Fruit fly (Drosophila melanogaster) whole organism, embryonic: ENCODE data around the gene Paics.

Experiments
- Awh ChIP-seq: fragments of 200-800 bp; sonication (Bioruptor generic); IDR thresholded peaks from 2 replicates; pipeline ENCODE4, ENCODE4 v1.3.6; 2022; ENCODE audit warnings: missing biosample characterization, missing genetic modification characterization
- CG10267 ChIP-seq: fragments of 200-800 bp; sonication (Bioruptor generic); optimal IDR thresholded peaks from 2 replicates; lab custom pipeline; 2018; ENCODE audit warnings: missing biosample characterization, mild to moderate bottlenecking, missing genetic modification characterization, moderate library complexity
- CG10959 ChIP-seq: fragments of 200-800 bp; sonication (Bioruptor generic); IDR thresholded peaks from 2 replicates; pipeline ENCODE4 v1.3.6; 2022; ENCODE audit warnings: missing biosample characterization, missing genetic modification characterization
- CG10979 ChIP-seq: fragments of 200-800 bp; sonication (Bioruptor generic); optimal IDR thresholded peaks from 2 replicates; lab custom pipeline; 2018; ENCODE audit warnings: missing biosample characterization, mild to moderate bottlenecking, missing genetic modification characterization, moderate library complexity
- CG11247 ChIP-seq: fragments of 200-800 bp; sonication (Bioruptor generic); IDR thresholded peaks from 2 replicates; pipeline ENCODE4 v1.3.6; 2022; ENCODE audit warnings: missing biosample characterization, missing genetic modification characterization
- CG11456 ChIP-seq: fragments of 200-800 bp; sonication (Bioruptor generic); IDR thresholded peaks from 3 replicates; pipeline ENCODE4 v1.3.6; 2022; ENCODE audit warnings: missing biosample characterization, missing genetic modification characterization
- CG12071 ChIP-seq: fragments of 200-800 bp; sonication (Bioruptor generic); optimal IDR thresholded peaks from 3 replicates; lab custom pipeline; 2018; ENCODE audit warnings: missing biosample characterization, mild to moderate bottlenecking, missing genetic modification characterization
- CG12391 ChIP-seq: fragments of 200-800 bp; sonication (Bioruptor generic); optimal IDR thresholded peaks from 3 replicates; lab custom pipeline; 2018; ENCODE audit warnings: missing biosample characterization, mild to moderate bottlenecking, missing genetic modification characterization, moderate library complexity
- CG12659 ChIP-seq: fragments of 200-800 bp; sonication (Bioruptor generic); optimal IDR thresholded peaks from 3 replicates; lab custom pipeline; 2017; ENCODE audit warnings: mild to moderate bottlenecking, missing biosample characterization, missing genetic modification reagents, missing genetic modification characterization
- CG12744 ChIP-seq: fragments of 200-800 bp; sonication (Bioruptor generic); optimal IDR thresholded peaks from 2 replicates; lab custom pipeline; 2016; ENCODE audit warnings: missing biosample characterization, missing genetic modification characterization
- CG12769 ChIP-seq: fragments of 200-800 bp; sonication (Bioruptor generic); optimal IDR thresholded peaks from 2 replicates; lab custom pipeline; 2019; ENCODE audit warnings: missing biosample characterization, mild to moderate bottlenecking, missing genetic modification characterization, moderate library complexity
- CG13894 ChIP-seq: fragments of 200-800 bp; sonication (Bioruptor generic); optimal IDR thresholded peaks from 3 replicates; lab custom pipeline; 2018; ENCODE audit warnings: missing biosample characterization, mild to moderate bottlenecking, missing genetic modification characterization, moderate library complexity
- CG14441 ChIP-seq: fragments of 200-800 bp; sonication (Bioruptor generic); IDR thresholded peaks from 2 replicates; pipeline ENCODE4 v1.3.6; 2022; ENCODE audit warnings: missing biosample characterization, missing genetic modification characterization
- CG14667 ChIP-seq: fragments of 200-800 bp; sonication (Bioruptor generic); IDR thresholded peaks from 2 replicates; pipeline ENCODE4 v1.3.6; 2022; ENCODE audit warnings: missing biosample characterization, missing genetic modification characterization
- CG1529 ChIP-seq: fragments of 200-800 bp; sonication (Bioruptor generic); optimal IDR thresholded peaks from 3 replicates; lab custom pipeline; 2018; ENCODE audit warnings: missing biosample characterization, missing genetic modification characterization
- CG15696 ChIP-seq: fragments of 200-800 bp; sonication (Bioruptor generic); optimal IDR thresholded peaks from 2 replicates; lab custom pipeline; 2019; ENCODE audit warnings: missing biosample characterization, mild to moderate bottlenecking, missing genetic modification characterization, moderate library complexity
- CG16779 ChIP-seq: fragments of 200-800 bp; sonication (Bioruptor generic); IDR thresholded peaks from 2 replicates; pipeline ENCODE4 v1.3.6; 2022; ENCODE audit warnings: missing biosample characterization, missing genetic modification characterization
- CG17328 ChIP-seq: fragments of 200-800 bp; sonication (Bioruptor generic); IDR thresholded peaks from 2 replicates; pipeline ENCODE4 v1.3.6; 2022; ENCODE audit warnings: missing biosample characterization, missing genetic modification characterization
- CG17385 ChIP-seq: fragments of 200-800 bp; sonication (Bioruptor generic); optimal IDR thresholded peaks from 3 replicates; lab custom pipeline; 2018; ENCODE audit warnings: missing biosample characterization, mild to moderate bottlenecking, missing genetic modification characterization
- CG2116 ChIP-seq: fragments of 200-800 bp; sonication (Bioruptor generic); optimal IDR thresholded peaks from 3 replicates; lab custom pipeline; 2018; ENCODE audit warnings: missing biosample characterization, mild to moderate bottlenecking, missing genetic modification characterization
- CG31224 ChIP-seq: fragments of 200-800 bp; sonication (Bioruptor generic); IDR thresholded peaks from 2 replicates; pipeline ENCODE4 v1.3.6; 2022; ENCODE audit warnings: missing biosample characterization, missing genetic modification characterization
- CG31365 ChIP-seq: fragments of 200-800 bp; sonication (Bioruptor generic); optimal IDR thresholded peaks from 2 replicates; lab custom pipeline; 2018; ENCODE audit warnings: missing biosample characterization, mild to moderate bottlenecking, missing genetic modification characterization
- CG34224 ChIP-seq: fragments of 200-800 bp; sonication (Bioruptor generic); IDR thresholded peaks from 3 replicates; pipeline ENCODE4 v1.3.6; 2022; ENCODE audit warnings: missing biosample characterization, missing genetic modification characterization; ENCODE audit not compliant: partially characterized antibody
- CG34376 ChIP-seq: fragments of 200-800 bp; sonication (Bioruptor generic); optimal IDR thresholded peaks from 2 replicates; lab custom pipeline; 2018; ENCODE audit warnings: missing biosample characterization, mild to moderate bottlenecking, missing genetic modification characterization
- CG34422 ChIP-seq: fragments of 200-800 bp; sonication (Bioruptor generic); IDR thresholded peaks from 3 replicates; pipeline ENCODE4 v1.3.6; 2022; ENCODE audit warnings: missing biosample characterization, missing genetic modification characterization
- CG4730 ChIP-seq: fragments of 200-800 bp; sonication (Bioruptor generic); IDR thresholded peaks from 2 replicates; pipeline ENCODE4 v1.3.6; 2022; ENCODE audit warnings: missing biosample characterization, missing genetic modification characterization
- CG6175 ChIP-seq: fragments of 200-800 bp; sonication (Bioruptor generic); IDR thresholded peaks from 3 replicates; pipeline ENCODE4 v1.3.6; 2022; ENCODE audit warnings: missing biosample characterization, missing genetic modification characterization
- GATAe ChIP-seq: fragments of 200-800 bp; sonication (Bioruptor generic); conservative IDR thresholded peaks from 2 replicates; pipeline ENCODE4 v1.3.6; 2022; ENCODE audit warnings: missing biosample characterization, missing genetic modification characterization
- NC2β ChIP-seq: fragments of 200-800 bp; sonication (Bioruptor generic); optimal IDR thresholded peaks from 2 replicates; lab custom pipeline; 2016; ENCODE audit warnings: missing biosample characterization, missing genetic modification characterization
- NK7.1 ChIP-seq: fragments of 200-800 bp; sonication (Bioruptor generic); optimal IDR thresholded peaks from 3 replicates; lab custom pipeline; 2016; ENCODE audit warnings: missing biosample characterization, missing genetic modification characterization
- NfI ChIP-seq: fragments of 200-800 bp; sonication (Bioruptor generic); optimal IDR thresholded peaks from 3 replicates; lab custom pipeline; 2018; ENCODE audit warnings: missing biosample characterization, mild to moderate bottlenecking, missing genetic modification characterization, moderate library complexity
- Side ChIP-seq: fragments of 200-800 bp; sonication (Bioruptor generic); optimal IDR thresholded peaks from 2 replicates; lab custom pipeline; 2016; ENCODE audit warnings: missing biosample characterization, missing genetic modification characterization
- Six4 ChIP-seq: fragments of 200-800 bp; sonication (Bioruptor generic); optimal IDR thresholded peaks from 2 replicates; lab custom pipeline; 2016; ENCODE audit warnings: missing biosample characterization, missing genetic modification characterization
- ab ChIP-seq: fragments of 200-800 bp; sonication (Bioruptor generic); optimal IDR thresholded peaks from 2 replicates; lab custom pipeline; 2016; ENCODE audit warnings: missing biosample characterization, missing genetic modification characterization
- al ChIP-seq: fragments of 200-800 bp; sonication (Bioruptor generic); IDR thresholded peaks from 2 replicates; pipeline ENCODE4 v1.3.6; 2022; ENCODE audit warnings: missing biosample characterization, missing genetic modification characterization
- cg ChIP-seq: fragments of 200-800 bp; sonication (Bioruptor generic); optimal IDR thresholded peaks from 3 replicates; lab custom pipeline; 2019; ENCODE audit warnings: missing biosample characterization, mild to moderate bottlenecking, missing genetic modification characterization, moderate library complexity
- dpn ChIP-seq, 2 experiments: fragments of 200-800 bp; sonication (Bioruptor generic); optimal IDR thresholded peaks; 3 replicates each; lab custom pipeline; 2016; ENCODE audit warnings: missing biosample characterization in 2 of 2, missing genetic modification characterization in 2 of 2
- esg ChIP-seq: fragments of 200-800 bp; sonication (Bioruptor generic); conservative IDR thresholded peaks from 2 replicates; pipeline ENCODE4 v1.3.6; 2022; ENCODE audit warnings: missing biosample characterization, missing genetic modification characterization
- ewg ChIP-seq: fragments of 200-800 bp; sonication (Bioruptor generic); optimal IDR thresholded peaks from 3 replicates; lab custom pipeline; 2017; ENCODE audit warnings: mild to moderate bottlenecking, missing biosample characterization, missing genetic modification reagents, missing genetic modification characterization
- fd102C ChIP-seq: fragments of 200-800 bp; sonication (Bioruptor generic); optimal IDR thresholded peaks from 2 replicates; lab custom pipeline; 2018; ENCODE audit warnings: missing biosample characterization, mild to moderate bottlenecking, missing genetic modification characterization, moderate library complexity
- nerfin-2 ChIP-seq: fragments of 200-800 bp; sonication (Bioruptor generic); IDR thresholded peaks from 2 replicates; pipeline ENCODE4 v1.3.6; 2022; ENCODE audit warnings: missing biosample characterization, missing genetic modification characterization; ENCODE audit not compliant: partially characterized antibody
- nmo ChIP-seq: fragments of 200-800 bp; sonication (Bioruptor generic); optimal IDR thresholded peaks from 2 replicates; lab custom pipeline; 2018; ENCODE audit warnings: missing biosample characterization, mild to moderate bottlenecking, missing genetic modification characterization, moderate library complexity
- pho ChIP-seq: fragments of 200-800 bp; sonication (Bioruptor generic); optimal IDR thresholded peaks from 2 replicates; lab custom pipeline; 2016; ENCODE audit warnings: missing biosample characterization, missing genetic modification characterization
- pros ChIP-seq: fragments of 200-800 bp; sonication (Bioruptor generic); optimal IDR thresholded peaks from 3 replicates; lab custom pipeline; 2019; ENCODE audit warnings: missing biosample characterization, mild to moderate bottlenecking, missing genetic modification characterization, moderate library complexity
- sisA ChIP-seq: fragments of 200-800 bp; sonication (Bioruptor generic); IDR thresholded peaks from 2 replicates; pipeline ENCODE4 v1.3.6; 2022; ENCODE audit warnings: missing biosample characterization, missing genetic modification characterization
- slou ChIP-seq: fragments of 200-800 bp; sonication (Bioruptor generic); optimal IDR thresholded peaks from 3 replicates; lab custom pipeline; 2016; ENCODE audit warnings: missing biosample characterization, missing genetic modification characterization
- ssp ChIP-seq: fragments of 200-800 bp; sonication (Bioruptor generic); IDR thresholded peaks from 2 replicates; pipeline ENCODE4 v1.3.6; 2022; ENCODE audit warnings: missing biosample characterization, missing genetic modification characterization
- stc ChIP-seq: fragments of 200-800 bp; sonication (Bioruptor generic); IDR thresholded peaks from 2 replicates; pipeline ENCODE4 v1.3.6; 2022; ENCODE audit warnings: missing biosample characterization, missing genetic modification characterization

Gene Paics

DNA sequence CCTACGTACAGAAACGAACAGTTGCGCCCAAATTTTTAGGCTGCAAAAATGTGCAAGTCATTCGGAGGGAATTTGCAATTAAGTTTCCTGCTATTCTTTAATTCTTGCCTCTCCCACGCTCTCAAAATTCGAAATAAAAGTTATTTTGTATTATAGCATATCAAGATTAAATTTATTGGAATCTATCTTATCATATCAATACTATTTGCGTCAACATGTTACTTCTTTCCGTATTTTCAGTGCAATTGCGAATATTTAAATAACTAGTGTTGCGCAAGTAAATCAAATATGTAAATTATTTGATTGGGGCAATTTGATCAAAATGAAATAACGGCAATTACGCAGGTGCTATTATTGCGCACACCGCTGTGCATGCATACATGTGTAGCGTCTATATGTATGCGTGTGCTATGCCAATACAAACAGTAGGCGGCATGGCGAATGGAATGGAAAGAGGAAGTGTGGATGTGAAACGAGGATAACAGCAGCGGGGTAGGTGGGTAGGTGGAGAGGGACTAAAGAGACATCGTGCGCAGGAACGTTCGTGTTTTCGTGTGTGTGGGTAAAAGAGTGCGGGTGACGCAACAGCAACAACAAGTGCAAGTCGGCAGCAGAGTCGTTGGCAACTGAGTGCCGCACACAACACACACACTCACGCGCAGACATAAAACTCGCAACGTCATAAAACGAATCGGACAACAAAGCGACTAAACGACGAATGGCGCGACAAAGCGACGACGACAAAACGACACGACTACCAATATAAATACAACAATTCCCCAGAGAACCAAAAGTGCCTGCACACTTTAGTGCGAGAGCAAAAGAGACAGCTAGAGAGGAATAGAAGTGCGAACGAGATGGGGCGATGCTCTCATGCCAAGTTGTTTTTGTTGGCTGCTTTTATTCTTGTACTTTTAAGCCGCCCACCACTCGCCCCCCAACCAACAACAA is 24.7 kb downstream of the Paics start (continued):
- TF ChIP-seq CG10267 (tag; lab: Kevin White, UChicago) (peak; percentile 89), CG12391 (tag; lab: Kevin White, UChicago) (peak; percentile 95), nerfin-2 (no peak), sisA (GFP tag; lab: Robert Waterston, UW) (peak; percentile 83), CG11456 (GFP tag; lab: Robert Waterston, UW) (peak; percentile 81), ewg (GFP tag; lab: Kevin White, UChicago) (peak; percentile 76), CG6175 (GFP tag; lab: Robert Waterston, UW) (0 out of 3 replicates have a peak, but pooled peaks have one; percentile 48), CG10959 (GFP tag; lab: Robert Waterston, UW) (peak; percentile 62; the same call in 1 of the 2 replicates), CG4730 (GFP tag; lab: Robert Waterston, UW) (peak; percentile 82), ssp (GFP tag; lab: Robert Waterston, UW) (peak; percentile 73), CG12659 (GFP tag; lab: Kevin White, UChicago) (peak; percentile 97), CG15696 (tag; lab: Kevin White, UChicago) (peak; percentile 92), cg (GFP tag; lab: Kevin White, UChicago) (peak; percentile 87), CG13894 (tag; lab: Kevin White, UChicago) (peak; percentile 74), CG34376 (GFP tag; lab: Kevin White, UChicago) (peak; percentile 94), CG12769 (tag; lab: Kevin White, UChicago) (peak; percentile 87), CG31224 (GFP tag; lab: Robert Waterston, UW) (peak; percentile 59; the same call in 1 of the 2 replicates), dpn (GFP tag; optimal IDR thresholded peaks at IDR 0.05; lab: Kevin White, UChicago) (peak; percentile 93 to 95), CG34422 (GFP tag; lab: Robert Waterston, UW) (peak; percentile 81), CG12744 (peak; percentile 82), GATAe (0 out of 2 replicates have a peak, but pooled peaks have one; percentile 36), CG14441 (GFP tag; lab: Robert Waterston, UW) (peak; percentile 80), fd102C (GFP tag; lab: Kevin White, UChicago) (peak; percentile 75), pho (GFP tag; lab: Kevin White, UChicago) (peak; percentile 93), CG11247 (GFP tag; lab: Robert Waterston, UW) (peak; percentile 67), CG12071 (GFP tag; lab: Kevin White, UChicago) (peak; percentile 77), Six4 (GFP tag; lab: Kevin White, UChicago) (peak; percentile 89), Side (GFP tag; lab: Kevin White, UChicago) (peak; percentile 89), pros (GFP tag; lab: Kevin White, UChicago) (peak; percentile 81), CG10979 (peak; percentile 94), CG16779 (GFP tag; lab: Robert Waterston, UW) (no peak), stc (GFP tag; lab: Robert Waterston, UW) (peak; percentile 74), CG17385 (GFP tag; lab: Kevin White, UChicago) (peak; percentile 88), CG17328 (GFP tag; lab: Robert Waterston, UW) (peak; percentile 79), esg (GFP tag; lab: Robert Waterston, UW) (peak; percentile 83), CG14667 (peak; percentile 73; the same call in 1 of the 2 replicates), CG31365 (tag; lab: Kevin White, UChicago) (peak; percentile 66), ab (GFP tag; lab: Kevin White, UChicago) (peak; percentile 84), nmo (peak; percentile 98), NK7.1 (GFP tag; lab: Kevin White, UChicago) (peak; percentile 91), Awh (GFP tag; lab: Robert Waterston, UW) (peak; percentile 58; the same call in 1 of the 2 replicates), NfI (GFP tag; lab: Kevin White, UChicago) (peak; percentile 94), NC2β (GFP tag; lab: Kevin White, UChicago) (peak; percentile 85), al (GFP tag; lab: Robert Waterston, UW) (peak; percentile 73), CG2116 (GFP tag; lab: Kevin White, UChicago) (peak; percentile 71), CG1529 (GFP tag; lab: Kevin White, UChicago) (peak; percentile 94), slou (GFP tag; lab: Kevin White, UChicago) (peak; percentile 93), CG34224 (GFP tag; lab: Robert Waterston, UW) (no peak)
